Worm (Caenorhabditis elegans) whole organism, L1 larva: Measurements from ENCODE around the gene lro-1.

Experiments
- F16B12.6 ChIP-seq: fragments of 150-350 bp; optimal IDR thresholded peaks from 2 replicates; lab custom pipeline; 2014; ENCODE audit warnings: missing biosample characterization, missing genetic modification characterization
- aha-1 ChIP-seq: fragments of 150-350 bp; optimal IDR thresholded peaks from 2 replicates; lab custom pipeline; 2014; ENCODE audit warnings: missing biosample characterization, missing genetic modification characterization
- ama-1 ChIP-seq: fragments of 150-350 bp; optimal IDR thresholded peaks from 2 replicates; lab custom pipeline; 2014
- blmp-1 ChIP-seq: fragments of 150-350 bp; optimal IDR thresholded peaks from 2 replicates; lab custom pipeline; 2014; ENCODE audit warnings: missing biosample characterization, missing genetic modification characterization
- ceh-63 ChIP-seq: fragments of 200-800 bp; sonication (Bioruptor generic); optimal IDR thresholded peaks from 2 replicates; lab custom pipeline; 2018; ENCODE audit warnings: mild to moderate bottlenecking, missing genetic modification characterization, missing compliant biosample characterization
- ceh-8 ChIP-seq: fragments of 200-800 bp; sonication (Bioruptor generic); optimal IDR thresholded peaks from 2 replicates; lab custom pipeline; 2018; ENCODE audit warnings: mild to moderate bottlenecking, missing genetic modification characterization, moderate library complexity, missing compliant biosample characterization
- ceh-82 ChIP-seq, 3 experiments: fragments of 150-350 bp in 1 of 3; sonication (generic microtip) in 2 of 3; optimal IDR thresholded peaks; 2 replicates each; lab custom pipeline; 2014 to 2017; ENCODE audit warnings: missing biosample characterization in 3 of 3, missing genetic modification characterization in 3 of 3
- ceh-88 ChIP-seq: fragments of 200-800 bp; sonication (Bioruptor generic); IDR thresholded peaks from 2 replicates; pipeline ENCODE4 v1.3.6; 2022; ENCODE audit warnings: missing genetic modification characterization, missing compliant biosample characterization
- ceh-90 ChIP-seq: sonication (generic microtip); optimal IDR thresholded peaks from 2 replicates; lab custom pipeline; 2016; ENCODE audit warnings: missing genetic modification characterization, missing compliant biosample characterization
- dpl-1 ChIP-seq, 3 experiments: fragments of 150-350 bp in 2 of 3; sonication (generic microtip) in 1 of 3; optimal IDR thresholded peaks; 2 replicates each; lab custom pipeline; 2014 to 2017; ENCODE audit warnings: missing biosample characterization in 3 of 3, missing genetic modification characterization in 3 of 3, missing genetic modification reagents in 3 of 3
- egl-27 ChIP-seq, 2 experiments: fragments of 150-350 bp in 1 of 2; sonication (generic microtip); optimal IDR thresholded peaks; 3 replicates each; lab custom pipeline; 2017 to 2018; ENCODE audit warnings: missing biosample characterization in 2 of 2, missing genetic modification characterization in 2 of 2, missing genetic modification reagents in 2 of 2
- elt-2 ChIP-seq: sonication (generic microtip); optimal IDR thresholded peaks from 2 replicates; lab custom pipeline; 2016; ENCODE audit warnings: missing genetic modification characterization, mild to moderate bottlenecking, inconsistent platforms, missing compliant biosample characterization, missing genetic modification reagents
- ets-5 ChIP-seq: fragments of 200-800 bp; sonication (Bioruptor generic); IDR thresholded peaks from 2 replicates; pipeline ENCODE4 v1.3.6; 2022; ENCODE audit warnings: missing genetic modification characterization, missing compliant biosample characterization
- fkh-10 ChIP-seq: sonication (generic microtip); optimal IDR thresholded peaks from 2 replicates; lab custom pipeline; 2017; ENCODE audit warnings: missing biosample characterization, missing genetic modification reagents, missing genetic modification characterization
- fkh-8 ChIP-seq: sonication (generic microtip); optimal IDR thresholded peaks from 2 replicates; lab custom pipeline; 2016; ENCODE audit warnings: mild to moderate bottlenecking, missing genetic modification characterization, missing compliant biosample characterization
- hlh-17 ChIP-seq: fragments of 200-800 bp; sonication (Bioruptor generic); optimal IDR thresholded peaks from 2 replicates; lab custom pipeline; 2018; ENCODE audit warnings: missing genetic modification characterization, mild to moderate bottlenecking, missing compliant biosample characterization, moderate library complexity, borderline replicate concordance
- irx-1 ChIP-seq: sonication (generic microtip); optimal IDR thresholded peaks from 2 replicates; lab custom pipeline; 2016; ENCODE audit warnings: missing genetic modification characterization, missing compliant biosample characterization
- isw-1 ChIP-seq: fragments of 200-800 bp; sonication (Bioruptor generic); IDR thresholded peaks from 2 replicates; pipeline ENCODE4 v1.3.6; 2022; ENCODE audit warnings: missing genetic modification characterization, missing compliant biosample characterization
- jun-1 ChIP-seq: fragments of 150-350 bp; optimal IDR thresholded peaks from 2 replicates; lab custom pipeline; 2014; ENCODE audit warnings: missing biosample characterization, missing genetic modification reagents, missing genetic modification characterization
- lin-14 ChIP-seq: fragments of 200-800 bp; sonication (Bioruptor generic); optimal IDR thresholded peaks from 2 replicates; lab custom pipeline; 2018; ENCODE audit warnings: mild to moderate bottlenecking, missing genetic modification characterization, moderate library complexity, missing compliant biosample characterization
- lin-15B ChIP-seq: fragments of 150-350 bp; sonication (generic microtip); optimal IDR thresholded peaks from 3 replicates; lab custom pipeline; 2014; ENCODE audit warnings: missing biosample characterization, missing genetic modification characterization
- lin-35 ChIP-seq, 2 experiments: fragments of 150-350 bp; optimal IDR thresholded peaks; 2 replicates each; lab custom pipeline; 2014; ENCODE audit warnings: missing biosample characterization in 2 of 2, missing genetic modification characterization in 2 of 2, missing genetic modification reagents in 2 of 2
- mab-9 ChIP-seq: fragments of 200-800 bp; sonication (Bioruptor generic); IDR thresholded peaks from 2 replicates; pipeline ENCODE4 v1.3.6; 2022; ENCODE audit warnings: missing genetic modification reagents, missing genetic modification characterization, missing compliant biosample characterization
- mef-2 ChIP-seq: fragments of 150-350 bp; optimal IDR thresholded peaks from 2 replicates; lab custom pipeline; 2014; ENCODE audit warnings: missing biosample characterization, missing genetic modification characterization
- nhr-12 ChIP-seq: sonication (generic microtip); optimal IDR thresholded peaks from 2 replicates; lab custom pipeline; 2017; ENCODE audit warnings: missing biosample characterization, missing genetic modification characterization
- nhr-20 ChIP-seq: sonication (generic microtip); optimal IDR thresholded peaks from 2 replicates; lab custom pipeline; 2016; ENCODE audit warnings: mild to moderate bottlenecking, missing genetic modification characterization, missing compliant biosample characterization
- nhr-237 ChIP-seq: fragments of 150-350 bp; optimal IDR thresholded peaks from 2 replicates; lab custom pipeline; 2014; ENCODE audit warnings: missing biosample characterization, missing genetic modification characterization
- nhr-71 ChIP-seq: sonication (generic microtip); optimal IDR thresholded peaks from 2 replicates; lab custom pipeline; 2016; ENCODE audit warnings: mild to moderate bottlenecking, missing genetic modification characterization, moderate library complexity, missing compliant biosample characterization
- nhr-85 ChIP-seq: sonication (generic microtip); peaks from one replicate; lab custom pipeline; 2016; ENCODE audit warnings: missing genetic modification characterization, inconsistent platforms, missing compliant biosample characterization
- nhr-90 ChIP-seq: sonication (generic microtip); optimal IDR thresholded peaks from 2 replicates; lab custom pipeline; 2016; ENCODE audit warnings: mild to moderate bottlenecking, missing genetic modification characterization, missing compliant biosample characterization; ENCODE audit not compliant: poor library complexity
- rnt-1 ChIP-seq: sonication (generic microtip); optimal IDR thresholded peaks from 2 replicates; lab custom pipeline; 2016; ENCODE audit warnings: mild to moderate bottlenecking, missing genetic modification characterization, moderate library complexity, missing compliant biosample characterization
- skn-1 ChIP-seq: fragments of 150-350 bp; optimal IDR thresholded peaks from 2 replicates; lab custom pipeline; 2014; ENCODE audit warnings: missing biosample characterization, missing genetic modification characterization
- sox-4 ChIP-seq: sonication (generic microtip); optimal IDR thresholded peaks from 2 replicates; lab custom pipeline; 2016; ENCODE audit warnings: missing genetic modification characterization, missing compliant biosample characterization
- swsn-7 ChIP-seq: sonication (generic microtip); optimal IDR thresholded peaks from 2 replicates; lab custom pipeline; 2016; ENCODE audit warnings: missing genetic modification characterization, missing compliant biosample characterization
- vab-15 ChIP-seq: sonication (generic microtip); optimal IDR thresholded peaks from 2 replicates; lab custom pipeline; 2017; ENCODE audit warnings: missing genotype, mild to moderate bottlenecking, missing genetic modification characterization, missing compliant biosample characterization
- zip-4 ChIP-seq: fragments of 200-800 bp; sonication (Bioruptor generic); optimal IDR thresholded peaks from 2 replicates; lab custom pipeline; 2018; ENCODE audit warnings: mild to moderate bottlenecking, missing genetic modification characterization, moderate library complexity, missing compliant biosample characterization

Gene lro-1

DNA sequence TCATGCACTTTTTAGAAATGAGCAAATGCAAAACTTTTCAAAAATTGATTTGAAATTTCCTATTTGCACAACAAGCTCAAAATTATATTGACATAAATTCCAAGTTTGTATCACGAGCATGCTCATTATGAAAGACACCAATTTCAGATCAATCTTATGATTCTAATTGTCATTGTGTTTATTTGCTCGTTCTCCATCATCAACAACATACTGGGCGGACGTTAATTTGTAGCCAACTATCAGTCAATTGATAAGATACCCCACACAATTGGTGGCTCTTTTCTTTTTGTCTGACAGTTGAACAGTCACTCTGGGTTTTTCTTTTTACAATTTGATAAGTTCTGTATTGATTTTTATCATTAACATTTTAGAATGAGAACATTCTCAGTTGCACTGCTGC, at the start of gene lro-1:
Gene lro-1, plus strand, starts transcription at position 372 of the 400 bp plus-strand sequence.
- TF ChIP-seq lin-35 (GFP tag; optimal IDR thresholded peaks at IDR 0.05; lab: Kevin White, UChicago) (peak in 1 of 2 experiments; percentile 38), zip-4 (GFP tag; lab: Kevin White, UChicago) (no peak), aha-1 (no peak), elt-2 (tag; lab: Kevin White, UChicago) (peak; percentile 83), nhr-85 (tag; lab: Kevin White, UChicago) (no peak), fkh-8 (no peak), nhr-71 (tag; lab: Kevin White, UChicago) (peak; percentile 41), F16B12.6 (no peak), ceh-88 (GFP tag; lab: Robert Waterston, UW) (no peak), nhr-20 (tag; lab: Kevin White, UChicago) (peak; percentile 4), mab-9 (GFP tag; lab: Robert Waterston, UW) (no peak), jun-1 (tag; lab: Kevin White, UChicago) (no peak), sox-4 (tag; lab: Kevin White, UChicago) (no peak)

DNA sequence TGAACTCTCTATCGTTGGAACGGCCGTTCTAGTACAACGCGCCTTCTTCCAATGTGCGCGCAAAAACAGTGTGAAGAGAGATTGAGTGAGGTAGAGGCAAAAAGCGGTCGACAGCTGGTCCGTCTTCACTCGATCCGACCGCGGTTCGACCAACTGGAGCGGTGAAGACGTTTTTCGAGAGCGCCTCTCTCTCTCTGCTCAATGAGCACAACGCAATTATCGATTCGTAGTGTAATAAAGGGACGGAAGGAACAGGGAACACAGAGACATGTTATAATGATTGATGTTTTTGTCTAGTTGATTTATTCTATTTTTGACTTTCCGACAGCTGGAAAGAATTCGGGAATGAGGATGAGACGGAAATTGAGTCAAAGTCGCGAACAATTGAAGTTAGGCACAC, 47.0 kb upstream of the lro-1 start:
- TF ChIP-seq rnt-1 (tag; lab: Kevin White, UChicago) (peak; percentile 22), ceh-90 (tag; lab: Kevin White, UChicago) (no peak), nhr-237 (tag; lab: Kevin White, UChicago) (no peak), sox-4 (tag; lab: Kevin White, UChicago) (no peak), lin-14 (GFP tag; lab: Kevin White, UChicago) (peak; percentile 41), ceh-63 (no peak), dpl-1 (GFP tag; optimal IDR thresholded peaks at IDR 0.05; lab: Kevin White, UChicago) (no peak), fkh-8 (no peak), vab-15 (tag; lab: Kevin White, UChicago) (no peak), isw-1 (GFP tag; lab: Robert Waterston, UW) (no peak), egl-27 (tag; optimal IDR thresholded peaks at IDR 0.05; lab: Kevin White, UChicago) (no peak), ceh-8 (GFP tag; lab: Kevin White, UChicago) (no peak)
- TF ChIP-seq, all 84 proteins: peak for 2

DNA sequence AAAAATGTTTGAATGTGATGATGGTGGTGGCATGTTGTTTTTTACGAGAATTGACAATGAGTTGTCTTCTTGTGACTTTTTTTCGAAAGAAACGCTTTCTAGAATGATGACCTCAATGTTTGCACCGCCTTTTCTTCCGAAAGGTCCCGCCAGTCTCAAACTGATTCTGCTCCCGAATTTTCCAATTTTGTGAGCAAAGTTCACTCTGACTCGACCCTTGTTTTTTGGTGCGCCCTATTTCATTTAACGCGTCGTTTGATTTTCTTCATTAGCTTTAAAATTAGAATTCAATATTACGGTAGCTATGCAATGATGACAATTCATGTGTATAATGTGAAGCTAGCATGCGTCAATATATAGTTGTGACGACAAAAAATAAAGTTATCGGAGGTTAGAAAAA, 41.2 kb upstream of the lro-1 start, which contains the start of gene lite-1:
Gene lite-1, minus strand, starts transcription at position 101 of the 400 bp plus-strand sequence.
- TF ChIP-seq ceh-63 (no peak), irx-1 (tag; lab: Kevin White, UChicago) (no peak), ets-5 (GFP tag; lab: Robert Waterston, UW) (no peak), lin-35 (GFP tag; optimal IDR thresholded peaks at IDR 0.05; lab: Kevin White, UChicago) (no peak)

DNA sequence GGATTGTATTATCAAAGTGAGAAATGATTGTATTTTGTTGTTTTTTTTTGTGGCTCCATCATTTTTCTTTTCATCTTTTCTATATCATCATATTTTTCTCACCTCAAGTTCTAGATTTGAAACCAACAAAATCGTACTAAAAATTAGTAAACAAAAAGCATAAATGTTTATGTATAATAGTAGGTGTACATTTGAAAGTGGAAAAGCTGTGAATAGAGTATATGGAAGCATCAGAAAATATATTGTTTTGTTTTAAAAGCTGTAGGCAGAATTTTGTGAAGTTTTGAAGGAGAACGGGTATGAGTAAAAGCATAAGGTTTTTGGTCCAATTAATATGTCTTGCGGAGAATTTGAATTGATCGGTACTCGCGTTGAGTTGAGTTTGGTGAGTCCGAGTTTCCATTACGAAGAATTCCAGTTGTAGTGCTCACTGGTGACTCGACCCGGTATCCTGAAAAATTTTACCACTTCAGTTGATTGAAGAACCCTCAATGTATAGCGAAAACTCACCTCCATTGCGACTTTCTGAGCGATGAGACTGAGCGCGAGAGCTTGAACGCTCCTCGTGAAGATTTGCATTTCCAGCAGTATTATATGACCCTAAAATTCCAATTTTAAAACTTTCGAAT, 38.8 kb upstream of the lro-1 start, which contains the start of gene C14F11.4:
Gene C14F11.4, minus strand, starts transcription at position 51 of the 629 bp plus-strand sequence.
- TF ChIP-seq mef-2 (tag; lab: Kevin White, UChicago) (no peak), hlh-17 (GFP tag; lab: Kevin White, UChicago) (no peak), fkh-10 (GFP tag; lab: Kevin White, UChicago) (no peak), F16B12.6 (no peak), swsn-7 (tag; lab: Kevin White, UChicago) (no peak), ama-1 (lab: Kevin White, UChicago) (no peak), nhr-12 (tag; lab: Kevin White, UChicago) (no peak), ceh-82 (tag; optimal IDR thresholded peaks at IDR 0.05; lab: Kevin White, UChicago) (no peak), lin-15B (tag; lab: Kevin White, UChicago) (no peak), fkh-8 (no peak), lin-35 (GFP tag; optimal IDR thresholded peaks at IDR 0.05; lab: Kevin White, UChicago) (no peak)

DNA sequence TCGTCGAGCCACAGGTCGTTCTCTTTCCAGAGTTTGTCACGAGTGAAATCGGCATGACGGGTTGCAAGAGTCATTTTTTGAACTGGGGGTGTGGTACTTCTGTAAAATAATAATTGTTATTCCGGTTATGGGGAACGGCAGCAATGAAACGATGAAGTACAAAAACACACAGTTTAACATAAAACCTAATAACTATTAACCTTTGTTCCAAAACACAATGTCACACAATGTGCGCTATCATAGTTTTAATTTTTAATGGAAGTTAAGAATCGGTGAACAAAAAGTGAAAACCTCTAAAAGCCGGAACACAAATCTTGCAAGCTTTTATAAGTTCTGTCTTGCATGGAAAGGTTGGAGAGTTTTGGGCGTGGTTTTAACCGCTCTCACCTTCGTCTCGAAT, 36.4 kb upstream of the lro-1 start, which contains the start of gene hsp-43:
Gene hsp-43, minus strand, starts transcription at position 101 of the 400 bp plus-strand sequence.
- no peak for TF ChIP-seq nhr-90 (tag; lab: Kevin White, UChicago)
- peak; percentile 78 for TF ChIP-seq blmp-1 (tag; lab: Kevin White, UChicago)
- peak; percentile 19 for TF ChIP-seq skn-1
